Worm (Caenorhabditis elegans): Measurements from ENCODE around the gene nhx-9.
A peak's percentile ranks its signal among the peaks of the same experiment; 100 is the strongest.

nhx-9 gene

DNA sequence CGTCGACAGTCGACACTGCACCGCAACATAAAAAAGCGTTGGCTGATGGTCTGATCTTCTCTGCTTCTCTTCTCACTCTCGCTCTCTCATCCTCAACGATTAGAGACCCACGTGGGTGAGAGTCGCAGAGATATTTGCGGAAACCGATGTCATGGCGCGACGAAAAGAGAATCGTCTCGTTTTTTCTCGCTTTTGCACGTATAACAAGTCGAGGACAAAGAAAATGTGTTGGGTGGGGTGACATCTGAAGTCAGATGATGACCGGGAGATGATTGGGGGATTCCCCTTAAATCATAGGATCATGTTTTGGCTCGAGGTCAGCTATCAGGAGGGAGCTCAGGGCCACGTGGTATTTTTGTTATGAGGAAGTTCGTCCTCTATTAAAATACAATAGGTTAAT, 25.7 kb downstream of the nhx-9 start:
- TF ChIP-seq tbx-8 (GFP tag; optimal IDR thresholded peaks at IDR 0.05), result no peak
- TF ChIP-seq mls-2 (tag; optimal IDR thresholded peaks at IDR 0.05), result no peak
- TF ChIP-seq ham-2 (GFP tag; optimal IDR thresholded peaks at IDR 0.05), result no peak
- no peak for TF ChIP-seq ceh-83 (GFP tag; optimal IDR thresholded peaks at IDR 0.05)
- TF ChIP-seq nhr-76 (tag; optimal IDR thresholded peaks at IDR 0.05), result no peak
- TF ChIP-seq zip-8 (tag; optimal IDR thresholded peaks at IDR 0.05), result no peak
- TF ChIP-seq hlh-1 (tag; optimal IDR thresholded peaks at IDR 0.05), result no peak
- no peak for TF ChIP-seq lin-13 (tag; optimal IDR thresholded peaks at IDR 0.05)
- no peak for TF ChIP-seq nhr-28 (tag; optimal IDR thresholded peaks at IDR 0.05)
- no peak for TF ChIP-seq mep-1 (tag; optimal IDR thresholded peaks at IDR 0.05)
- no peak for TF ChIP-seq nhr-12 (tag; optimal IDR thresholded peaks at IDR 0.05)
- TF ChIP-seq drap-1 (GFP tag; optimal IDR thresholded peaks at IDR 0.05), result no peak
- no peak for TF ChIP-seq nhr-237 (tag; optimal IDR thresholded peaks at IDR 0.05)
- no peak for TF ChIP-seq mab-5 (tag; optimal IDR thresholded peaks at IDR 0.05)
- no peak for TF ChIP-seq ces-1 (GFP tag; optimal IDR thresholded peaks at IDR 0.05)
- no peak for TF ChIP-seq elt-3 (tag; optimal IDR thresholded peaks at IDR 0.05)
- no peak for TF ChIP-seq flh-1 (GFP tag; optimal IDR thresholded peaks at IDR 0.05)
- no peak for TF ChIP-seq snpc-4 (tag; optimal IDR thresholded peaks at IDR 0.05)
- no peak for TF ChIP-seq elt-1 (tag; optimal IDR thresholded peaks at IDR 0.05; ENCODE audit: borderline replicate concordance, insufficient read depth)
- no peak for TF ChIP-seq unc-39 (tag; optimal IDR thresholded peaks at IDR 0.05)

DNA sequence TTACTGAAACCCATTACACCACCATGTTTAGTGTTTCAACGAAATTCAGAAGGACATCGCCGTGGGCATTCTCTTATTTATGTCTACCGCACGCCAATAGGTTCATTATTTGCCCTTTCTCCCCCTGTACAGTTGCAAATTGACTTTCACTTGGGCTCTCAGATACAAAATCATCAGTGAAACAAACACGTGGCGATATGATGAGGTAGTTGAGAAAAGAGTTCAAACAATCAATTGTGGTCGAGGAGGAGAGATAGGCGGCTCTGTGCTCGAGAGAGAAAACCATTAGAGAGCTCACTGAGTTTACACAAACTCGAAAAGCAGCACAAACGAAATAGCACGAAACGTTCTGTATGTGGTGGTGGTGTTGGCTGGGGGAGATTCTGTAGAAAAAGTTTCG, 26.4 kb downstream of the nhx-9 start:
- TF ChIP-seq hlh-1 (tag; optimal IDR thresholded peaks at IDR 0.05), result peak; percentile 25
- no peak for TF ChIP-seq nhr-76 (tag; optimal IDR thresholded peaks at IDR 0.05)

DNA sequence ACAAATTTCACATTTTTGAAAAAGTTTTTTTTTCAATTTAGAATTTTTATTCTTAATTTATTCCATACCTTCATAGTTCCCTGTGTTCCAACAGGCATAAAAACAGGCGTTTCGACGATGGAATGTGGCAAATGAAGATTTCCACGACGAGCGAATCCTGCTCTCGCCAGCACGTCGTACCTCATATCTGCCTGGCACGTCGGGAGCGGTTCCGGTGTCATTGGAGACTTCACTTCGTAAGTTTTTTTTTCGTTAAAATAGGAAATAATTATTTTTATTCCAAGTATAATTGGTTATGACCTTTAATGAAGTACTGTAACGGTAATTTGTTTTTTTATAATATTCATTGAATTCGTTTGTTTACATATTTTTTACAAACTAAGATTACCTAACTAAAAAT, 28.9 kb downstream of the nhx-9 start, which contains the start of gene tgt-1:
Gene tgt-1 (minus strand): TSS at position 232 of the 400 bp plus-strand sequence.
- TF ChIP-seq lin-32 (GFP tag; optimal IDR thresholded peaks at IDR 0.05) (no peak), bed-3 (GFP tag; optimal IDR thresholded peaks at IDR 0.05) (no peak), snpc-4 (tag; optimal IDR thresholded peaks at IDR 0.05) (no peak), nhr-76 (tag; optimal IDR thresholded peaks at IDR 0.05) (no peak), lin-13 (tag; optimal IDR thresholded peaks at IDR 0.05) (no peak), ces-1 (GFP tag; optimal IDR thresholded peaks at IDR 0.05) (no peak), hlh-1 (tag; optimal IDR thresholded peaks at IDR 0.05) (no peak), mls-2 (tag; optimal IDR thresholded peaks at IDR 0.05) (no peak), ceh-39 (tag; optimal IDR thresholded peaks at IDR 0.05) (no peak)

DNA sequence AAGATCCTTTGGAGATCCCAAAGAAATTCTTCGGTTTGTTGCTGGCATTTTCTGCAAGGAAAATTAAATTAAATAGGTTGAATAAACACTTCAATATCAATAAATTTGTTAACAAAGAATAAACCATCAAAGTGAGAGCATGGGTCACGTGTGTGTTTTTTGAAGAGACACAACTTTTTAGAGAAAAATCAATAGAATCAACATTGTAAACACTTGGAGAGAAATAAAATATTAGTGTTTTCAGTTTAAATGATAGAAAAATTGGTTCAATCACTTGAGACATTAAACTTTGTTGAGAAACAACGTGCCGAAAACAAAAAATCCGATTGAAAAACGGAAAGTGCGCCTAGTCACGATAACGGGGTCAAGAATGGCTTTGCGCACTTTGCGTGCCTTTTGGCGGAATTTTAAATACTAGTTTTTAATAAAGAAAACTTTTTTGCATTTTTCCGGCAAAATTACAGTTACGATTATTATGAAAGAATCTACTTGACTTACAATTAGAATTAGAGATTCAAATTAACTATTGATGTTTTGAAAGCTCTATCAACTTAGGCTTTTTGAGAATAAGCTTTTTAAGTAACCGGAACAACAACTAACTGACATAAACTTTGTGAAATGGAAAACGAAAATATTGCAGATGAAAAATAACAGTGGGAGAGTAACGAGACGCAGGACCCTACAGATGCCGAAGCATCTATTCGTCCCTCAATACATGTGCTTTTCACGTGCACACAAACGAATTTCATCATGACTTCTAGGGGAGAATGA, 31.0 kb downstream of the nhx-9 start, which contains the start of gene ZK829.7:
Gene ZK829.7 (minus strand): TSS at position 51 of the 771 bp plus-strand sequence.
- TF ChIP-seq nhr-237 (tag; optimal IDR thresholded peaks at IDR 0.05) (peak; percentile 44), ces-1 (GFP tag; optimal IDR thresholded peaks at IDR 0.05) (peak; percentile 5), sptf-1 (tag; optimal IDR thresholded peaks at IDR 0.05) (no peak), pha-4 (tag; optimal IDR thresholded peaks at IDR 0.05) (peak; percentile 81), mls-2 (tag; optimal IDR thresholded peaks at IDR 0.05) (no peak), mep-1 (tag; optimal IDR thresholded peaks at IDR 0.05) (peak; percentile 44), ceh-39 (tag; optimal IDR thresholded peaks at IDR 0.05) (peak; percentile 46), flh-1 (GFP tag; optimal IDR thresholded peaks at IDR 0.05) (no peak), lsy-2 (tag; optimal IDR thresholded peaks at IDR 0.05) (peak; percentile 68), lin-13 (tag; optimal IDR thresholded peaks at IDR 0.05) (peak; percentile 58), hlh-1 (tag; optimal IDR thresholded peaks at IDR 0.05) (peak; percentile 20), M03D4.4 (tag; optimal IDR thresholded peaks at IDR 0.05) (no peak)

DNA sequence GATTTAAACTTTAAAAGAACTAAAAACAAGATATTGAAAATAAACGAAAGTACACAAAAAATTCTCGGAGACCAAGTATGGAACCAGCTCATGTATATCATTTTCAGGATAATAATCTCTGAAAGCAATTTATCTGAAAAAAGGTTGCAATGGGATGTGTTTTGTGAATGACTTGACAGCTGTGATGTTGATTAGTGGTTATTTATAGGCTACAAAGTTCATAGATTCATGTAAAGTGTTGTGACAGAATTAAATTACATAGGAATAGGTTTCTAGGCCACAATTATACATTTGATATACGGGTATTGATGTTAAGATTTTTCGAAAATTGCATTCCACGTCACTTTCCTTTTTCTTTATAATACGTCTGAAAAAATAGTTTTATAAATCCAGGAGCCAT, 34.7 kb downstream of the nhx-9 start, which contains the start of gene srj-1:
Gene srj-1 (minus strand): TSS at position 101 of the 400 bp plus-strand sequence.
- TF ChIP-seq cnd-1 (tag; optimal IDR thresholded peaks at IDR 0.05) (no peak), lin-32 (GFP tag; optimal IDR thresholded peaks at IDR 0.05) (no peak), unc-120 (tag; optimal IDR thresholded peaks at IDR 0.05; ENCODE audit: poor library complexity, severe bottlenecking) (no peak), pha-4 (tag; optimal IDR thresholded peaks at IDR 0.05) (no peak), lsy-2 (tag; optimal IDR thresholded peaks at IDR 0.05) (no peak), unc-39 (tag; optimal IDR thresholded peaks at IDR 0.05) (no peak), nhr-237 (tag; optimal IDR thresholded peaks at IDR 0.05) (no peak)
